Worm (Caenorhabditis elegans): ENCODE data around the gene fubl-3.

Gene fubl-3

DNA sequence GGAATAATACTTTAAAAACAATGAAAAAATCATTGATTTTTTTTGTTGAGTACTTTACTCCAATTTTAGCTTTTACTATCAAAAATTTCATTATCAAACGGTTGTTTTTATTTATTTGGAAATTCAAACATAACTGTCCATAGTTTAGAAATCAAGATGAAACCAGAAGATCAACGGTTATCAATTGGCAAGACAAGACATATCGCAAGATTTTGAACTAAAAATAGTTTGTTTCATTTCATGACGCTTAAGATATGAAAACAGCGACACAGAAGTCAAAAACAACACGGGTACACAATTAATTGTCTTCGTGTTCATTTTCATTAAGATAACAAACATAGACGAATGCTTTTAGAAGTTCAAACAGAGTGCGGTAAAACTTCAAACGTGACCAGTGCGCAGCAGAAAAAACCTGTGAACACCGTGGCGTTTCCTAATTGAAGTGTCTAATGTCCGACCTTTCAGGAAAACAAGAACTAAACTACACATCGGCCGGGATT, 16.7 kb upstream of the fubl-3 start:
- no peak for TF ChIP-seq nhr-90 (tag; optimal IDR thresholded peaks at IDR 0.05)
- TF ChIP-seq lin-26 (GFP tag; IDR thresholded peaks at IDR 0.05) = no peak
- TF ChIP-seq lin-54 (GFP tag; optimal IDR thresholded peaks at IDR 0.05) = no peak
- TF ChIP-seq F10E7.11 (tag; optimal IDR thresholded peaks at IDR 0.05) = no peak
- no peak for TF ChIP-seq bed-1 (GFP tag; IDR thresholded peaks at IDR 0.05)
- no peak for TF ChIP-seq hmg-20 (GFP tag; IDR thresholded peaks at IDR 0.05)
- TF ChIP-seq tlf-1 (GFP tag; optimal IDR thresholded peaks at IDR 0.05) = no peak
- TF ChIP-seq zfh-2 (GFP tag; conservative IDR thresholded peaks at IDR 0.05) = no peak
- no peak for TF ChIP-seq hrde-1 (tag; optimal IDR thresholded peaks at IDR 0.05; ENCODE audit: borderline replicate concordance)
- TF ChIP-seq nhr-27 (tag; optimal IDR thresholded peaks at IDR 0.05) = no peak

DNA sequence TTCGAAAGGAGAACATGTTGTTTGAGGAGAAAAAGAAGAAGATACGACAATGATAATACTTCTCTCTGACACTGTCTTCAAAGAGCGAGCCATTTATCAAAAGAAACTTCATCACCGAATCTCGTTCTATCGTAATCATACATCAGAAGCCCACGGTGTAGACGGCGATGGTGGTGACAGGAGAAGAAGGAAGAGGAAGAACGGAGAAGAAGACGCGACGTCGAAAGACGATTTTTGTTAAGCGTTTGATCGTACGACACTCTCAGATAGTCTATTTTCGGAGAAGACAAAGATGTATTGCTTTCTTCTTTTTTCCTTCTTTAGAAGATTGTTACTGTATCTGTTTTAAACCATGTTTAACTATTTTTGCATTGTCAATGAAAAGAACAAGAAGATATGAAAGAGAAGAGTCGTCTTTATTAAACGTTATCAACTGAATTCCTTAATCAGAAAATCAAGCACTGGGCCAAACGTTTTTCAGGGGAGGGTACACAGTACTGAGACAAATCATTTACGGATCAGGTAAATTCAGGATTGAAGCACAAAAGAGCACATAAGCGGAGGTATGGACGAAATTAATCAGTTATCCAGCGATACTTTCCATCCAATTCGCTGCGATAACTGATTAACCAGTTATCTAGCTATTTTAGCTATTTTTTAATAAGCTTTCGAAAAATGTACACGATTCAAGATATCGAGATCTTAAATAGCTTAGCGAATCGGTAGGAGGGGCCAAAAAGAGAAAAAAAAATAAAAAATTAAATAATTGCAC, 14.2 kb upstream of the fubl-3 start:
- TF ChIP-seq gei-17 (GFP tag; optimal IDR thresholded peaks at IDR 0.05) (peak; percentile 49), ceh-58 (GFP tag; IDR thresholded peaks at IDR 0.05) (no peak), ztf-18 (tag; optimal IDR thresholded peaks at IDR 0.05) (no peak), C06A6.2 (GFP tag; conservative IDR thresholded peaks at IDR 0.05) (no peak; the same call in 1 of the 2 replicates), somi-1 (GFP tag; optimal IDR thresholded peaks at IDR 0.05) (peak; percentile 11), snpc-4 (GFP tag; optimal IDR thresholded peaks at IDR 0.05) (no peak), snpc-4 (tag; optimal IDR thresholded peaks at IDR 0.05) (no peak), Y56A3A.18 (GFP tag; IDR thresholded peaks at IDR 0.05) (0 out of 2 replicates have a peak, but pooled peaks have one; percentile 7), ceh-40 (GFP tag; IDR thresholded peaks at IDR 0.05) (0 out of 2 replicates have a peak, but pooled peaks have one; percentile 14), fkh-3 (tag; optimal IDR thresholded peaks at IDR 0.05) (no peak), Y53G8AR.9 (GFP tag; conservative IDR thresholded peaks at IDR 0.05) (0 out of 2 replicates have a peak, but pooled peaks have one; percentile 16), let-607 (tag; optimal IDR thresholded peaks at IDR 0.05) (no peak), K12H6.12 (tag; optimal IDR thresholded peaks at IDR 0.05) (no peak), F37B4.10 (GFP tag; IDR thresholded peaks at IDR 0.05) (no peak), ekl-4 (GFP tag; IDR thresholded peaks at IDR 0.05) (0 out of 2 replicates have a peak, but pooled peaks have one; percentile 7), ztf-6 (GFP tag; IDR thresholded peaks at IDR 0.05) (no peak), tbx-9 (tag; optimal IDR thresholded peaks at IDR 0.05; ENCODE audit: borderline replicate concordance) (no peak), chd-7 (tag; optimal IDR thresholded peaks at IDR 0.05) (peak; percentile 38), pbrm-1 (GFP tag; IDR thresholded peaks at IDR 0.05) (peak; percentile 34; the same call in 1 of the 2 replicates), ztf-26 (tag; optimal IDR thresholded peaks at IDR 0.05) (peak; percentile 68), lin-40 (tag; optimal IDR thresholded peaks at IDR 0.05) (peak; percentile 47), madf-10 (tag; optimal IDR thresholded peaks at IDR 0.05) (no peak), ama-1 (optimal IDR thresholded peaks at IDR 0.05) (peak; percentile 70), ama-1 (GFP tag; optimal IDR thresholded peaks at IDR 0.05) (no peak), lag-1 (GFP tag; IDR thresholded peaks at IDR 0.05) (no peak), ZK185.1 (tag; optimal IDR thresholded peaks at IDR 0.05; ENCODE audit: poor library complexity, severe bottlenecking) (peak; percentile 28), lin-35 (GFP tag; optimal IDR thresholded peaks at IDR 0.05) (peak in 1 of 3 experiments; percentile 18), nhr-27 (tag; optimal IDR thresholded peaks at IDR 0.05) (peak; percentile 26), mcd-1 (GFP tag; IDR thresholded peaks at IDR 0.05) (0 out of 2 replicates have a peak, but pooled peaks have one; percentile 3), dpl-1 (GFP tag; optimal IDR thresholded peaks at IDR 0.05) (no peak), ztf-28 (GFP tag; IDR thresholded peaks at IDR 0.05) (no peak), lin-54 (GFP tag; optimal IDR thresholded peaks at IDR 0.05) (no peak), ets-4 (GFP tag; optimal IDR thresholded peaks at IDR 0.05) (no peak), lin-26 (GFP tag; IDR thresholded peaks at IDR 0.05) (peak; percentile 57; the same call in 1 of the 2 replicates), nfyb-1 (GFP tag; IDR thresholded peaks at IDR 0.05) (no peak)

All from whole organism, young adult.